Fruit fly (Drosophila melanogaster) whole organism, embryonic: Measurements from ENCODE around the gene CG31677.

ENCODE experiments used
- CG10462 ChIP-seq: fragments of 200-800 bp; sonication (Bioruptor generic); optimal IDR thresholded peaks from 2 replicates; lab custom pipeline; 2016; ENCODE audit warnings: missing biosample characterization, missing genetic modification characterization
- CG11695 ChIP-seq: fragments of 200-800 bp; sonication (Bioruptor generic); IDR thresholded peaks from 3 replicates; pipeline ENCODE4 v1.3.6; 2022; ENCODE audit warnings: missing biosample characterization, missing genetic modification characterization
- CG13287 ChIP-seq: fragments of 200-800 bp; sonication (Bioruptor generic); IDR thresholded peaks from 2 replicates; pipeline ENCODE4 v1.3.6; 2022; ENCODE audit warnings: missing biosample characterization, missing genetic modification characterization; ENCODE audit not compliant: partially characterized antibody
- CG13775 ChIP-seq: fragments of 200-800 bp; sonication (Bioruptor generic); optimal IDR thresholded peaks from 3 replicates; lab custom pipeline; 2017; ENCODE audit warnings: missing biosample characterization, mild to moderate bottlenecking, missing genetic modification characterization
- CG13894 ChIP-seq: fragments of 200-800 bp; sonication (Bioruptor generic); optimal IDR thresholded peaks from 3 replicates; lab custom pipeline; 2018; ENCODE audit warnings: missing biosample characterization, mild to moderate bottlenecking, missing genetic modification characterization, moderate library complexity
- CG17186 ChIP-seq: fragments of 200-800 bp; sonication (Bioruptor generic); optimal IDR thresholded peaks from 3 replicates; lab custom pipeline; 2017; ENCODE audit warnings: missing biosample characterization, missing genetic modification reagents, missing genetic modification characterization
- CG17912 ChIP-seq: fragments of 200-800 bp; sonication (Bioruptor generic); optimal IDR thresholded peaks from 2 replicates; lab custom pipeline; 2018; ENCODE audit warnings: missing biosample characterization, mild to moderate bottlenecking, missing genetic modification characterization
- CG2889 ChIP-seq: fragments of 200-800 bp; sonication (Bioruptor generic); IDR thresholded peaks from 3 replicates; pipeline ENCODE4 v1.3.6; 2022; ENCODE audit warnings: missing biosample characterization, missing genetic modification characterization
- CG31441 ChIP-seq: fragments of 200-800 bp; sonication (Bioruptor generic); IDR thresholded peaks from 2 replicates; pipeline ENCODE4 v1.3.6; 2022; ENCODE audit warnings: missing biosample characterization, missing genetic modification characterization
- CG3838 ChIP-seq: fragments of 200-800 bp; sonication (Bioruptor generic); optimal IDR thresholded peaks from 3 replicates; lab custom pipeline; 2016; ENCODE audit warnings: missing biosample characterization, missing genetic modification characterization
- CG6791 ChIP-seq: fragments of 200-800 bp; sonication (Bioruptor generic); IDR thresholded peaks from 3 replicates; pipeline ENCODE4 v1.3.6; 2022; ENCODE audit warnings: missing biosample characterization, missing genetic modification characterization; ENCODE audit not compliant: partially characterized antibody
- CG6813 ChIP-seq: fragments of 200-800 bp; sonication (Bioruptor generic); optimal IDR thresholded peaks from 2 replicates; lab custom pipeline; 2017; ENCODE audit warnings: missing biosample characterization, missing genetic modification characterization, mild to moderate bottlenecking, moderate library complexity, missing genetic modification reagents
- CG7963 ChIP-seq: fragments of 200-800 bp; sonication (Bioruptor generic); IDR thresholded peaks from 3 replicates; pipeline ENCODE4 v1.3.6; 2022; ENCODE audit warnings: missing biosample characterization, missing genetic modification characterization; ENCODE audit not compliant: partially characterized antibody
- CTCF ChIP-seq: fragments of 200-800 bp; sonication (Bioruptor generic); optimal IDR thresholded peaks from 2 replicates; lab custom pipeline; 2017; ENCODE audit warnings: missing biosample characterization, mild to moderate bottlenecking, missing genetic modification characterization, moderate library complexity
- Chrac-16 ChIP-seq: fragments of 200-800 bp; sonication (Bioruptor generic); optimal IDR thresholded peaks from 3 replicates; lab custom pipeline; 2016; ENCODE audit warnings: missing biosample characterization, missing genetic modification characterization
- CoRest ChIP-seq: fragments of 200-800 bp; sonication (Bioruptor generic); optimal IDR thresholded peaks from 3 replicates; lab custom pipeline; 2018; ENCODE audit warnings: missing biosample characterization, mild to moderate bottlenecking, missing genetic modification characterization, moderate library complexity
- D19A ChIP-seq: fragments of 200-800 bp; optimal IDR thresholded peaks from 3 replicates; lab custom pipeline; 2019; ENCODE audit warnings: missing biosample characterization, mild to moderate bottlenecking, missing genetic modification characterization, moderate library complexity
- Deaf1 ChIP-seq: fragments of 200-800 bp; optimal IDR thresholded peaks from 3 replicates; lab custom pipeline; 2019; ENCODE audit warnings: missing biosample characterization, mild to moderate bottlenecking, missing genetic modification characterization, moderate library complexity
- E2f1 ChIP-seq: fragments of 200-800 bp; sonication (Bioruptor generic); IDR thresholded peaks from 2 replicates; pipeline ENCODE4 v1.3.6; 2022; ENCODE audit warnings: missing biosample characterization, missing genetic modification characterization
- Ets65A ChIP-seq: fragments of 200-800 bp; sonication (Bioruptor generic); peaks from one replicate; lab custom pipeline; 2016; ENCODE audit warnings: missing biosample characterization, missing genetic modification characterization
- Ets97D ChIP-seq: fragments of 200-800 bp; sonication (Bioruptor generic); optimal IDR thresholded peaks from 3 replicates; lab custom pipeline; 2016; ENCODE audit warnings: missing biosample characterization, missing genetic modification characterization
- GATAe ChIP-seq: fragments of 200-800 bp; sonication (Bioruptor generic); conservative IDR thresholded peaks from 2 replicates; pipeline ENCODE4 v1.3.6; 2022; ENCODE audit warnings: missing biosample characterization, missing genetic modification characterization
- HmgD ChIP-seq: fragments of 200-800 bp; sonication (Bioruptor generic); optimal IDR thresholded peaks from 3 replicates; lab custom pipeline; 2016; ENCODE audit warnings: missing biosample characterization, missing genetic modification characterization
- Hmr ChIP-seq: fragments of 200-800 bp; sonication (Bioruptor generic); optimal IDR thresholded peaks from 3 replicates; lab custom pipeline; 2017; ENCODE audit warnings: mild to moderate bottlenecking, missing biosample characterization, missing genetic modification reagents, missing genetic modification characterization
- Jarid2 ChIP-seq: fragments of 200-800 bp; sonication (Bioruptor generic); optimal IDR thresholded peaks from 3 replicates; lab custom pipeline; 2017; ENCODE audit warnings: mild to moderate bottlenecking, missing biosample characterization, missing genetic modification reagents, missing genetic modification characterization
- Max ChIP-seq: fragments of 200-800 bp; sonication (Bioruptor generic); optimal IDR thresholded peaks from 2 replicates; lab custom pipeline; 2016; ENCODE audit warnings: missing biosample characterization, mild to moderate bottlenecking, missing genetic modification characterization
- Myb ChIP-seq: fragments of 200-800 bp; sonication (Bioruptor generic); optimal IDR thresholded peaks from 2 replicates; lab custom pipeline; 2016; ENCODE audit warnings: missing biosample characterization, missing genetic modification characterization
- Nf-YC ChIP-seq: fragments of 200-800 bp; optimal IDR thresholded peaks from 3 replicates; lab custom pipeline; 2019; ENCODE audit warnings: missing biosample characterization, mild to moderate bottlenecking, missing genetic modification characterization, moderate library complexity
- Oli ChIP-seq: fragments of 200-800 bp; sonication (Bioruptor generic); optimal IDR thresholded peaks from 2 replicates; lab custom pipeline; 2018; ENCODE audit warnings: missing biosample characterization, mild to moderate bottlenecking, missing genetic modification characterization, moderate library complexity
- Side ChIP-seq: fragments of 200-800 bp; sonication (Bioruptor generic); optimal IDR thresholded peaks from 2 replicates; lab custom pipeline; 2016; ENCODE audit warnings: missing biosample characterization, missing genetic modification characterization
- Sry-δ ChIP-seq: fragments of 200-800 bp; sonication (Bioruptor generic); optimal IDR thresholded peaks from 2 replicates; lab custom pipeline; 2016; ENCODE audit warnings: missing biosample characterization, missing genetic modification characterization
- Stat92E ChIP-seq, 3 experiments: fragments of >200 bp in 2 of 3; fragments of 200-800 bp in 1 of 3; sonication (Bioruptor generic) in 1 of 3; optimal IDR thresholded peaks; 2 replicates each; lab custom pipeline; 2017 to 2019; ENCODE audit warnings: missing biosample characterization in 3 of 3, missing genetic modification characterization in 3 of 3, mild to moderate bottlenecking in 1 of 3, moderate library complexity in 1 of 3
- YL-1 ChIP-seq: fragments of 200-800 bp; sonication (Bioruptor generic); optimal IDR thresholded peaks from 3 replicates; lab custom pipeline; 2017; ENCODE audit warnings: missing biosample characterization, mild to moderate bottlenecking, missing genetic modification characterization
- amos ChIP-seq: fragments of 200-800 bp; sonication (Bioruptor generic); IDR thresholded peaks from 2 replicates; pipeline ENCODE4 v1.3.6; 2022; ENCODE audit warnings: missing biosample characterization, missing genetic modification characterization; ENCODE audit not compliant: partially characterized antibody
- ato ChIP-seq: fragments of 200-800 bp; sonication (Bioruptor generic); IDR thresholded peaks from 2 replicates; pipeline ENCODE4 v1.3.6; 2022; ENCODE audit warnings: missing biosample characterization, missing genetic modification characterization; ENCODE audit not compliant: partially characterized antibody
- bcd ChIP-seq: fragments of 200-800 bp; sonication (Bioruptor generic); optimal IDR thresholded peaks from 2 replicates; lab custom pipeline; 2017; ENCODE audit warnings: missing biosample characterization, mild to moderate bottlenecking, missing genetic modification characterization
- croc ChIP-seq: fragments of 200-800 bp; sonication (Bioruptor generic); conservative IDR thresholded peaks from 3 replicates; pipeline ENCODE4 v1.3.6; 2022; ENCODE audit warnings: missing biosample characterization, missing genetic modification characterization
- crp ChIP-seq, 2 experiments: fragments of 200-800 bp; sonication (Bioruptor generic); optimal IDR thresholded peaks; 2 replicates in 1 of 2; 3 replicates in 1 of 2; lab custom pipeline; 2017; ENCODE audit warnings: missing biosample characterization in 2 of 2, missing genetic modification characterization in 2 of 2, mild to moderate bottlenecking in 1 of 2, moderate library complexity in 1 of 2
- danr ChIP-seq: fragments of 200-800 bp; sonication (Bioruptor generic); IDR thresholded peaks from 2 replicates; pipeline ENCODE4 v1.3.6; 2022; ENCODE audit warnings: missing biosample characterization, missing genetic modification characterization
- dmrt99B ChIP-seq: fragments of 200-800 bp; sonication (Bioruptor generic); optimal IDR thresholded peaks from 2 replicates; lab custom pipeline; 2018; ENCODE audit warnings: missing biosample characterization, mild to moderate bottlenecking, missing genetic modification characterization, moderate library complexity
- ham ChIP-seq: fragments of 200-800 bp; sonication (Bioruptor generic); IDR thresholded peaks from 2 replicates; pipeline ENCODE4 v1.3.6; 2022; ENCODE audit warnings: missing biosample characterization, missing genetic modification characterization
- kni ChIP-seq: fragments of 200-800 bp; sonication (Bioruptor generic); optimal IDR thresholded peaks from 3 replicates; lab custom pipeline; 2017; ENCODE audit warnings: mild to moderate bottlenecking, missing biosample characterization, missing genetic modification reagents, missing genetic modification characterization
- oc ChIP-seq: fragments of 200-800 bp; sonication (Bioruptor generic); optimal IDR thresholded peaks from 2 replicates; lab custom pipeline; 2018; ENCODE audit warnings: missing biosample characterization, mild to moderate bottlenecking, missing genetic modification characterization, moderate library complexity
- pfk ChIP-seq: fragments of 200-800 bp; sonication (Bioruptor generic); optimal IDR thresholded peaks from 2 replicates; lab custom pipeline; 2018; ENCODE audit warnings: missing biosample characterization, mild to moderate bottlenecking, missing genetic modification characterization, moderate library complexity
- prd ChIP-seq, 3 experiments: fragments of >200 bp in 2 of 3; fragments of 200-800 bp in 1 of 3; sonication (Bioruptor generic) in 1 of 3; optimal IDR thresholded peaks in 2 of 3; IDR thresholded peaks in 1 of 3; 2 replicates in 2 of 3; 3 replicates in 1 of 3; pipeline versions ENCODE4 v1.3.6 to Lab custom; 2017 to 2022; ENCODE audit warnings: missing biosample characterization in 1 of 3, missing genetic modification characterization in 1 of 3
- pros ChIP-seq: fragments of 200-800 bp; sonication (Bioruptor generic); optimal IDR thresholded peaks from 3 replicates; lab custom pipeline; 2019; ENCODE audit warnings: missing biosample characterization, mild to moderate bottlenecking, missing genetic modification characterization, moderate library complexity
- pzg ChIP-seq: fragments of 200-800 bp; sonication (Bioruptor generic); optimal IDR thresholded peaks from 3 replicates; lab custom pipeline; 2018; ENCODE audit warnings: missing biosample characterization, mild to moderate bottlenecking, missing genetic modification characterization, moderate library complexity
- slou ChIP-seq: fragments of 200-800 bp; sonication (Bioruptor generic); optimal IDR thresholded peaks from 3 replicates; lab custom pipeline; 2016; ENCODE audit warnings: missing biosample characterization, missing genetic modification characterization
- zen2 ChIP-seq: fragments of 200-800 bp; sonication (Bioruptor generic); IDR thresholded peaks from 3 replicates; pipeline ENCODE4 v1.3.6; 2022; ENCODE audit warnings: missing biosample characterization, missing genetic modification characterization; ENCODE audit not compliant: partially characterized antibody

Gene CG31677

dm6 chr2L:20638413-20638812 is 34.4 kb upstream of the CG31677 start:
- TF ChIP-seq danr (GFP tag; lab: Robert Waterston, UW) = no peak
- no peak for TF ChIP-seq dmrt99B (tag; lab: Kevin White, UChicago)
- TF ChIP-seq CG13287 (GFP tag; lab: Robert Waterston, UW) = peak; percentile 52; the same call in 1 of the 2 replicates
- peak; percentile 24 for TF ChIP-seq pros
- TF ChIP-seq Nf-YC (tag; lab: Kevin White, UChicago) = no peak
- TF ChIP-seq CG13775 = no peak
- TF ChIP-seq Ets97D (GFP tag; lab: Kevin White, UChicago) = peak; percentile 66
- TF ChIP-seq CG6813 = no peak
- no peak for TF ChIP-seq prd (optimal IDR thresholded peaks at IDR 0.05; lab: Kevin White, UChicago)
- no peak for TF ChIP-seq prd (GFP tag; IDR thresholded peaks at IDR 0.05; lab: Robert Waterston, UW)
- TF ChIP-seq bcd = peak; percentile 16
- peak; percentile 48; the same call in 2 of the 3 replicates for TF ChIP-seq CG6791 (GFP tag; lab: Robert Waterston, UW)
- peak; percentile 32 for TF ChIP-seq HmgD
- peak in 1 of 2 experiments; percentile 52 for TF ChIP-seq crp (GFP tag; optimal IDR thresholded peaks at IDR 0.05; lab: Kevin White, UChicago)
- peak; percentile 29; the same call in 1 of the 2 replicates for TF ChIP-seq CG31441 (GFP tag; lab: Robert Waterston, UW)
- TF ChIP-seq D19A (tag; lab: Kevin White, UChicago) = peak; percentile 6
- TF ChIP-seq CG13894 = peak; percentile 32
- TF ChIP-seq Max (GFP tag; lab: Kevin White, UChicago) = peak; percentile 8
- peak; percentile 85 for TF ChIP-seq pzg (GFP tag; lab: Kevin White, UChicago)
- peak; percentile 8 for TF ChIP-seq Jarid2 (GFP tag; lab: Kevin White, UChicago)
- peak; percentile 54 for TF ChIP-seq CoRest (tag; lab: Kevin White, UChicago)
- peak; percentile 77 for TF ChIP-seq Deaf1 (tag; lab: Kevin White, UChicago)
- TF ChIP-seq pfk (GFP tag; lab: Kevin White, UChicago) = no peak
- no peak for TF ChIP-seq CG2889 (GFP tag; lab: Robert Waterston, UW)
- TF ChIP-seq CG7963 (GFP tag; lab: Robert Waterston, UW) = peak; percentile 41; the same call in 1 of the 3 replicates
- TF ChIP-seq YL-1 (GFP tag; lab: Kevin White, UChicago) = peak; percentile 29
- peak; percentile 72 for TF ChIP-seq Ets65A
- TF ChIP-seq ham = no peak
- TF ChIP-seq CG3838 (GFP tag; lab: Kevin White, UChicago) = no peak
- TF ChIP-seq kni (GFP tag; lab: Kevin White, UChicago) = peak; percentile 27
- TF ChIP-seq CG17186 (GFP tag; lab: Kevin White, UChicago) = peak; percentile 25
- no peak for TF ChIP-seq Side (GFP tag; lab: Kevin White, UChicago)
- no peak for TF ChIP-seq E2f1
- TF ChIP-seq CTCF = peak; percentile 22
- no peak for TF ChIP-seq CG17912
- no peak for TF ChIP-seq oc (tag; lab: Kevin White, UChicago)
- peak; percentile 32 for TF ChIP-seq amos
- TF ChIP-seq slou = no peak
- TF ChIP-seq croc (GFP tag; lab: Robert Waterston, UW) = no peak
- 0 out of 2 replicates have a peak, but pooled peaks have one; percentile 15 for TF ChIP-seq ato (GFP tag; lab: Robert Waterston, UW)
- TF ChIP-seq Sry-δ (GFP tag; lab: Kevin White, UChicago) = peak; percentile 19
- no peak for TF ChIP-seq CG11695 (GFP tag; lab: Robert Waterston, UW)
- peak; percentile 76 for TF ChIP-seq Hmr
- no peak for TF ChIP-seq Chrac-16 (GFP tag; lab: Kevin White, UChicago)
- TF ChIP-seq Myb (GFP tag; lab: Kevin White, UChicago) = peak; percentile 27
- TF ChIP-seq Oli (tag; lab: Kevin White, UChicago) = no peak
- no peak for TF ChIP-seq CG10462
- TF ChIP-seq Stat92E (GFP tag; optimal IDR thresholded peaks at IDR 0.05; lab: Kevin White, UChicago) = peak in 1 of 3 experiments; percentile 36
- no peak for TF ChIP-seq GATAe (GFP tag; lab: Robert Waterston, UW)
- no peak for TF ChIP-seq zen2 (GFP tag; lab: Robert Waterston, UW)
